Fruit fly (Drosophila melanogaster) Kc167 (cell line): ENCODE measurements around the gene CG31706.

Source experiments
- Myc ChIP-seq: fragments of >200 bp; optimal IDR thresholded peaks from 2 replicates; lab custom pipeline; 2017; ENCODE audit warnings: missing external identifiers
- Sin3A ChIP-seq: fragments of >200 bp; optimal IDR thresholded peaks from 2 replicates; lab custom pipeline; 2018; ENCODE audit warnings: missing external identifiers
- h ChIP-seq: fragments of >200 bp; optimal IDR thresholded peaks from 3 replicates; lab custom pipeline; 2018; ENCODE audit warnings: missing external identifiers
- insv ChIP-seq: fragments of >200 bp; optimal IDR thresholded peaks from 3 replicates; lab custom pipeline; 2018; ENCODE audit warnings: missing external identifiers
- psq ChIP-seq: fragments of >200 bp; optimal IDR thresholded peaks from 2 replicates; lab custom pipeline; 2017; ENCODE audit warnings: missing external identifiers
- ttk ChIP-seq: sonication (Bioruptor generic); optimal IDR thresholded peaks from 2 replicates; lab custom pipeline; 2017; ENCODE audit warnings: missing external identifiers

Gene CG31706

DNA sequence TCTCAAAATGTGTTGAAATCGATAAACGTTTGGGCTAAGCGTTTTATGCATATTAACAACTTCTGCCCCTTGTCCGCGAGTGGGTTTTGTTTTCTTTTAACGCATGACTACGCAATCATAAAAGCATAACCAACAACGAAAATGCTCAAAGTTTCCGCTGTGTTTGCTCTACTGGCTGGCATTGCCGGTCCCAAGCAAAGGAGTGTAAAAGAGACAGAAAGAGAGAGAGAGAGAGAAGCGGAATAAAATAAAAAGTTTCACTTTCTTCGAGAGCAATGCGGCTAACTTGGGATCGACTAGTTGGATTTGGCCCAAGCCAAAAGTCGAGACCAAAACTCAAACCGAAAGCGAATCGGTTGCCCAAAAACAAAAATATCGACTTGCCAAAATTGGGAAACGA lies 28.2 kb downstream of the CG31706 start:
- TF ChIP-seq ttk (lab: Kevin White, UChicago) (no peak), psq (lab: Kevin White, UChicago) (no peak), insv (lab: Kevin White, UChicago) (no peak), Sin3A (lab: Kevin White, UChicago) (no peak), Myc (lab: Kevin White, UChicago) (no peak), h (lab: Kevin White, UChicago) (no peak)

DNA sequence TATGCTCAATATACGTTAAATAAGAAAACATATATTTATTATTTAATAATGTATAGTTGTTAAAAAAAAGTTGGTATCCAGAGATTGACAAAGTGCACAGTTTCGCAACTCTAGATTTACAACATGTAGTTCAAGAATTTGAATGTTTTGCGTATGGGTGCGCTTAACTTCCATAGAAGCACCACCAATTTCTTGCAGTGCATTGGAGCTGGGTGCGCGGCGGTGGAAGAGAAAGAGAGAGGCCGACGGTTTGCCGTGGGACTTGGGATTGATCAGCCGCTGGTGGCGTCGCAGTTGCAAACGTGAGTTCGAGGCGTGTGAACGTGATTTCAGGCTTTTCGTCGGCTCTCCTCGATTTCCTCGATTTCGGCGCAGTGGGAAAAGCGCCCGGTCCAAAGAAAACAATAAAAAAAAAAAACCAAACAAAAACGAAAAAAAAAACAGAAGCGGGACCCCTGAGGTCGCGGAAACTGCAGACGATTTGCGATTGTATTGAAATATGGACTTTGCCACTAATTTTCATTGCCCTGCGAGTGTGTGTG lies 29.4 kb downstream of the CG31706 start, which contains the start of gene spz4:
TSS of gene spz4 (plus strand) at position 289 of the 542 bp plus-strand sequence.
- TF ChIP-seq psq (lab: Kevin White, UChicago) (no peak), h (lab: Kevin White, UChicago) (no peak), insv (lab: Kevin White, UChicago) (no peak), Sin3A (lab: Kevin White, UChicago) (no peak), ttk (lab: Kevin White, UChicago) (no peak), Myc (lab: Kevin White, UChicago) (no peak)

DNA sequence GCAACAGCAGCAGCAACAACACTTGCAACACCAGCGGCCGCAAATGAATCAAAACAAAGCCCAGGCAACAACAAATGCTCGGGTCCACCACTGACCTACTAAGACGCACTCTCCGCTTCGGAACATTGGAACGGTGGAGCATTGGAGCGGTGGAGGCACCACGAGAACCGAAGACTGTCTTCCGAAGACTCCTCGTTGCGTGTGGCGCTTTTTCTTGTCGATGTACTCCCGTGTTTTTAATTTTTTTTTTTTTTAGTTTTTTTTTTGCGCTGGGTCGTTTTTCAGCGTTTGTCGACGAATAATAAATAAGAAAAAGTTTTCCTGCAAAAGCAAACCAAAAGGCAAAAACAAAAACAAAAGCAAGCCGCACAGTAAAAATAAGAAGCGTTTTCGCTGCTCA lies 30.2 kb downstream of the CG31706 start:
- TF ChIP-seq Myc (lab: Kevin White, UChicago) = no peak
- TF ChIP-seq insv (lab: Kevin White, UChicago) = no peak
- no peak for TF ChIP-seq Sin3A (lab: Kevin White, UChicago)
- no peak for TF ChIP-seq psq (lab: Kevin White, UChicago)
- no peak for TF ChIP-seq h (lab: Kevin White, UChicago)
- TF ChIP-seq ttk (lab: Kevin White, UChicago) = no peak

DNA sequence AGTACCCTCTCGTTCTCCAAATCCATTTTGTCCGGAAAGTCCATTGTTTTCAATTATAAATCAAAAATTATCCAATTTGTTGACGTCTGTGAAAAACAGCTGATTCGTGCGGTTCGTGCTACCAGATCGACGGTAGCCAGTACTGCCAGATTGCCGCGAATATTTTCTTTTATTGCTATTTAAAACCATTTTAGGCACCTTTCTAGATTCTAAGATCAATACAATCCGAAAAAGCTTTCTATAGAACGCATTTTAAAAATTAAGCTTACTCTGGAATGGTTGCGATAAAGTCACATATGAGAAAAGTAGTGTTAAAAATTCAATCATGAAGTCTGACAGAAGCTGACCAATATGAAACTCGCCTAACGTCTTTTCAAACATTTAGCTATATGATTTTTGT lies 32.0 kb downstream of the CG31706 start, which contains the start of gene Cog8:
TSS of gene Cog8 (minus strand) at position 110 of the 400 bp plus-strand sequence.
- TF ChIP-seq psq (lab: Kevin White, UChicago) = no peak
- TF ChIP-seq insv (lab: Kevin White, UChicago) = no peak

DNA sequence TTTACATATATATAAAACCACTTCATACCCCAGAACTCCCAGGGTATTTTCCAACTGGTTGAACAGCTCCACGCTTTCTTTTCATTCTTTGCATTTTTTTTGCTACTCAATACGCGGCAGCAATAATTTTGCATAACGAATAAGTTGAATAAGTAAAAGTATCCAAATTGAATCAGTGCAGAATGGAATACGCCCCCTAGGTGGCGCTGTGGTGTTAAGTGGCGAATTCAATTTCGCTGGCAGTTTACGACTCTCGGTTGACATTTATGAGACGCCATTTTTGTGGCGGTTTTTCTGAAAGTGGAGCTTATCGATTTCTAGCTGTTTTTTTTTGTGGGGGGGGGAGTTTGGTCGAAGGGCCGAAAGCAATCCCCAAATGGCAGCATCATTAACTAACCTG lies 36.9 kb downstream of the CG31706 start:
- TF ChIP-seq psq (lab: Kevin White, UChicago) (no peak), h (lab: Kevin White, UChicago) (no peak), insv (lab: Kevin White, UChicago) (no peak), ttk (lab: Kevin White, UChicago) (no peak), Myc (lab: Kevin White, UChicago) (no peak), Sin3A (lab: Kevin White, UChicago) (no peak)

DNA sequence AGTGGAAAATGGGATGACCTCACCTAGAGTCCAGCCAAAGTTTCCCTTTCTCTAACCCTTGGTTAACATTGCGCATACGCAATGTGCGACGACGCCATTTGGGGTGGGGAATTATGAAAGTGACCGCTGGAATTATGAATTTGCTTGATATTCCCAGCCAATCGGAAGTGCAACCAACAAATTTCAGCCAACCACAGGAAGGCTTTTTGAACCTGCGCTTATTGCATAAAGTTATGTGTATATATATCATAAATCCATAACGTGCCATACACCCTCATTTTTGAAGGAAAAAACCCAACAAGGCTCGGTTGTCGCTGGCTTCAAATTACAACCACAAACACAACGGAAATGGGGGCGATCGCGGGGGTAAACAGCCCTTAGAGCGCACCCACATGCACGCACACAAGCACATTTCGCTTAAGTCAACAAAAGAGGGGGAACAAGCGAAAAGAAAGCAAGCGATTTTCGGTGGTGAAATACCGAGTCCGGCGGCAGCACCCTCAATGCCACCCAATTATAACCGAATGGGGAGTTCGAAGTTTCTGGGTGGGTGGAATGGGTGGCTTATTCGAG lies 42.3 kb downstream of the CG31706 start:
- no peak for TF ChIP-seq ttk (lab: Kevin White, UChicago)
- no peak for TF ChIP-seq h (lab: Kevin White, UChicago)
- TF ChIP-seq Sin3A (lab: Kevin White, UChicago) = no peak
- no peak for TF ChIP-seq Myc (lab: Kevin White, UChicago)
- no peak for TF ChIP-seq insv (lab: Kevin White, UChicago)
- no peak for TF ChIP-seq psq (lab: Kevin White, UChicago)

DNA sequence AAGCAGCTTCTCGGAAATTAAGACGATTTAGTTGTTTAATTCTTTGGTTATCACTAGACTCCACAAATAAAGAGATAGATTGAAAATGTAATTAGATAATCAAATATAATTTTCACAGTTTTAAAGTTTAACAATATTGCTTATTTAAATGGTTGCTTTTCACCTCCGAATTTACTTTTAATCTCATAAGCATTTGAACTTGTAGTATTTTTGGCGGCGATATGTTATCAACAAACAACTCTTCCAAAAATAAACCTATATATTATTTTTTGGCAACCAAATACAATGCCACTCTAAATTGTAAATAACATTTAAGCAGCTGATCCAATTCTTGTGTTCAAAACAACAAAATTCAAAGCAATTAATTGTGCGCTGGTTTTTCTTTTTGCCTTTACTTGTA lies 46.4 kb downstream of the CG31706 start, which contains the start of the genes CG43355 and sala:
TSS of gene CG43355 (plus strand) at position 301 of the 400 bp plus-strand sequence.
TSS of gene sala (plus strand) at position 301 of the 400 bp plus-strand sequence.
- TF ChIP-seq Myc (lab: Kevin White, UChicago) = no peak
- TF ChIP-seq Sin3A (lab: Kevin White, UChicago) = no peak
- TF ChIP-seq psq (lab: Kevin White, UChicago) = no peak
- no peak for TF ChIP-seq insv (lab: Kevin White, UChicago)
- TF ChIP-seq h (lab: Kevin White, UChicago) = no peak
- TF ChIP-seq ttk (lab: Kevin White, UChicago) = no peak
